Worm (Caenorhabditis elegans): ENCODE data around the gene nduf-2.2.

The nduf-2.2 gene

DNA sequence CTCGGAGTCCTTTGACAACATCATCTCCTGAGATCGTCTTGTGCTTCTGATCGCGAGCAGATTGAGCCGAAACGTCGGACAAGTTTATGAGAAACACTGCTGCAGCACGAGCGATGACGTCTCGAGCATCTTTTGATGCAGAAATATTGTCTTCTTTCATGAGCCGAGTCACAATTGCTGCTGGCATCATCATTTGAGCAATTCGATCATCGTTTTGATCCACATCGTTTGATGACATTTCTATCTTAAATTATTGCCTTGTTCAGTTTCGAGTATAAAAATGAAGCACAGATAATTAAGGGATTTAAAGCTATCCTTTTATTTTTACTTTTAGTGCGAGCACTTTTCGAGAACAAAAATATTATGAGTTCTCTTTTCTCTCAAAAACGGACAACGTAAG lies 2.4 kb upstream of the nduf-2.2 start, which contains the start of gene T26A5.8 (continued):
- TF ChIP-seq F10E7.11 (tag; optimal IDR thresholded peaks at IDR 0.05): peak; percentile 68
- no peak for TF ChIP-seq F57C9.4 (tag; optimal IDR thresholded peaks at IDR 0.05)
- TF ChIP-seq ccch-3 (GFP tag; optimal IDR thresholded peaks at IDR 0.05): no peak
- TF ChIP-seq nfya-1 (tag; optimal IDR thresholded peaks at IDR 0.05; ENCODE audit: borderline replicate concordance, insufficient read depth): no peak
- no peak for TF ChIP-seq nfya-2 (GFP tag; IDR thresholded peaks at IDR 0.05)
- no peak for TF ChIP-seq ceh-91 (GFP tag; IDR thresholded peaks at IDR 0.05)
- peak; percentile 41; the same call in 1 of the 2 replicates for TF ChIP-seq ceh-100 (GFP tag; IDR thresholded peaks at IDR 0.05)
- TF ChIP-seq B0035.1 (tag; optimal IDR thresholded peaks at IDR 0.05): no peak
- peak; percentile 33 for TF ChIP-seq atf-7 (tag; optimal IDR thresholded peaks at IDR 0.05)
- TF ChIP-seq sea-2 (GFP tag; IDR thresholded peaks at IDR 0.05): no peak
- peak; percentile 44 for TF ChIP-seq repo-1 (tag; optimal IDR thresholded peaks at IDR 0.05)
- TF ChIP-seq ztf-25 (GFP tag; IDR thresholded peaks at IDR 0.05): no peak
- peak in 1 of 2 experiments; percentile 24 for TF ChIP-seq let-607 (tag; optimal IDR thresholded peaks at IDR 0.05)
- no peak for TF ChIP-seq nhr-27 (tag; optimal IDR thresholded peaks at IDR 0.05)
- no peak for TF ChIP-seq akir-1 (GFP tag; optimal IDR thresholded peaks at IDR 0.05)
- TF ChIP-seq T07F8.4 (tag; optimal IDR thresholded peaks at IDR 0.05): no peak
- peak; percentile 73 for TF ChIP-seq snpc-3.4 (tag; optimal IDR thresholded peaks at IDR 0.05)
- TF ChIP-seq lin-54 (GFP tag; optimal IDR thresholded peaks at IDR 0.05): peak; percentile 63
- TF ChIP-seq tbp1 (GFP tag; optimal IDR thresholded peaks at IDR 0.05): peak; percentile 23
- peak; percentile 5 for TF ChIP-seq chd-7 (tag; optimal IDR thresholded peaks at IDR 0.05)
- TF ChIP-seq fkh-3 (tag; optimal IDR thresholded peaks at IDR 0.05): no peak
- TF ChIP-seq madf-8 (GFP tag; conservative IDR thresholded peaks at IDR 0.05): no peak
- peak; percentile 22 for TF ChIP-seq unc-130 (GFP tag; optimal IDR thresholded peaks at IDR 0.05)
- no peak for TF ChIP-seq B0261.1 (tag; optimal IDR thresholded peaks at IDR 0.05)
- TF ChIP-seq lsl-1 (GFP tag; optimal IDR thresholded peaks at IDR 0.05): peak; percentile 24
- TF ChIP-seq snpc-4 (GFP tag; optimal IDR thresholded peaks at IDR 0.05): no peak
- TF ChIP-seq snpc-4 (tag; optimal IDR thresholded peaks at IDR 0.05): peak in 2 of 4 experiments; percentile 10 to 19
- TF ChIP-seq Y53G8AR.9 (GFP tag; conservative IDR thresholded peaks at IDR 0.05): peak; percentile 77
- no peak for TF ChIP-seq pha-4 (tag; optimal IDR thresholded peaks at IDR 0.05)
- TF ChIP-seq F23B12.7 (tag; optimal IDR thresholded peaks at IDR 0.05; ENCODE audit: insufficient read depth): no peak
- TF ChIP-seq F33H1.4 (GFP tag; IDR thresholded peaks at IDR 0.05): no peak
- TF ChIP-seq efl-1 (GFP tag; optimal IDR thresholded peaks at IDR 0.05): no peak
- TF ChIP-seq F57A8.1 (GFP tag; optimal IDR thresholded peaks at IDR 0.05): no peak
- no peak for TF ChIP-seq bed-1 (GFP tag; IDR thresholded peaks at IDR 0.05)
- no peak for TF ChIP-seq snpc-1.1 (tag; optimal IDR thresholded peaks at IDR 0.05; ENCODE audit: insufficient read depth)
- TF ChIP-seq cebp-2 (GFP tag; IDR thresholded peaks at IDR 0.05): no peak
- 0 out of 2 replicates have a peak, but pooled peaks have one; percentile 22 for TF ChIP-seq nhr-120 (GFP tag; IDR thresholded peaks at IDR 0.05)
- no peak for TF ChIP-seq B0019.2 (GFP tag; conservative IDR thresholded peaks at IDR 0.05)
- TF ChIP-seq tbx-9 (tag; optimal IDR thresholded peaks at IDR 0.05; ENCODE audit: borderline replicate concordance): no peak
- no peak for TF ChIP-seq ceh-40 (GFP tag; IDR thresholded peaks at IDR 0.05)
- TF ChIP-seq nhr-80 (tag; optimal IDR thresholded peaks at IDR 0.05): no peak
- TF ChIP-seq hmg-1.2 (GFP tag; IDR thresholded peaks at IDR 0.05): no peak
- no peak for TF ChIP-seq F22D6.2 (tag; optimal IDR thresholded peaks at IDR 0.05)
- no peak for TF ChIP-seq sptf-2 (GFP tag; optimal IDR thresholded peaks at IDR 0.05)
- no peak for TF ChIP-seq F55B11.4 (tag; optimal IDR thresholded peaks at IDR 0.05; ENCODE audit: borderline replicate concordance, insufficient read depth)
- TF ChIP-seq Y79H2A.3 (GFP tag; conservative IDR thresholded peaks at IDR 0.05): 0 out of 2 replicates have a peak, but pooled peaks have one; percentile 45
- TF ChIP-seq F49E8.2 (tag; optimal IDR thresholded peaks at IDR 0.05; ENCODE audit: insufficient read depth): peak; percentile 51
- no peak for TF ChIP-seq Y67H2A.10 (GFP tag; conservative IDR thresholded peaks at IDR 0.05)

Data from whole organism, young adult.